Fruit fly (Drosophila melanogaster) whole organism, prepupa: ENCODE results near the gene slow.

Source experiments
- CG15336 ChIP-seq: fragments of 200-800 bp; sonication (Bioruptor generic); IDR thresholded peaks from 2 replicates; pipeline ENCODE4 v1.3.6; 2022; ENCODE audit warnings: missing biosample characterization, missing genetic modification characterization
- Hr39 ChIP-seq: fragments of 200-800 bp; sonication (Bioruptor generic); optimal IDR thresholded peaks from 2 replicates; lab custom pipeline; 2016; ENCODE audit warnings: missing biosample characterization, missing genetic modification characterization
- Hr4 ChIP-seq: fragments of 200-800 bp; sonication (Bioruptor generic); optimal IDR thresholded peaks from 3 replicates; lab custom pipeline; 2016; ENCODE audit warnings: missing biosample characterization, missing genetic modification characterization
- Lpt ChIP-seq: fragments of 200-800 bp; sonication (Bioruptor generic); optimal IDR thresholded peaks from 3 replicates; lab custom pipeline; 2016; ENCODE audit warnings: missing biosample characterization, missing genetic modification characterization
- OdsH ChIP-seq: fragments of 200-800 bp; sonication (Bioruptor generic); optimal IDR thresholded peaks from 3 replicates; lab custom pipeline; 2016; ENCODE audit warnings: missing biosample characterization, missing genetic modification characterization
- lz ChIP-seq: fragments of 200-800 bp; sonication (Bioruptor generic); optimal IDR thresholded peaks from 3 replicates; lab custom pipeline; 2016; ENCODE audit warnings: missing biosample characterization, missing genetic modification characterization
- net ChIP-seq: fragments of 200-800 bp; sonication (Bioruptor generic); optimal IDR thresholded peaks from 3 replicates; lab custom pipeline; 2016; ENCODE audit warnings: missing biosample characterization, missing genetic modification characterization

DNA sequence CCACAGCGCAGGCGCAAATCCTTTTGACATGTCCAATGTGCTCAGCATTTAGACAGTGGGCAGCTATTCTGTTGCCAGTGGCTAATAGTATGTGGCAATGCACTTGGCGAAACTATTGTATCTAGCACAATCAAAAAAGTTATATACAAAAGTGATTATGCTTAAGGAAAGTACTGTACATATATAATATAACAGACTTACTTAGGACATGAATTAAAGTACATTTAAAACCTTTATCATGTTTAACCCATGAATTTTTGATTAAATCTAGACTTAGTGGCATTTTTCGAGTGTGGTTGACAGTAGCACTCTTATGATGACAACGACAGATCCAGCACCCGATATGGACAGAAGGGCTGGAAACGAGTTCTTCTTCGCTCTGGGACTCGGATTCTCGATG, 1.1 kb upstream of the slow start:
- TF ChIP-seq Lpt (GFP tag; lab: Kevin White, UChicago) (no peak), Hr39 (GFP tag; lab: Kevin White, UChicago) (peak; percentile 11), net (GFP tag; lab: Kevin White, UChicago) (peak; percentile 10), lz (peak; percentile 34), OdsH (GFP tag; lab: Kevin White, UChicago) (peak; percentile 61), CG15336 (GFP tag; lab: Robert Waterston, UW) (peak; percentile 30; the same call in 1 of the 2 replicates), Hr4 (no peak)
